Fruit fly (Drosophila melanogaster): ENCODE data around the gene cv.

cv gene

DNA sequence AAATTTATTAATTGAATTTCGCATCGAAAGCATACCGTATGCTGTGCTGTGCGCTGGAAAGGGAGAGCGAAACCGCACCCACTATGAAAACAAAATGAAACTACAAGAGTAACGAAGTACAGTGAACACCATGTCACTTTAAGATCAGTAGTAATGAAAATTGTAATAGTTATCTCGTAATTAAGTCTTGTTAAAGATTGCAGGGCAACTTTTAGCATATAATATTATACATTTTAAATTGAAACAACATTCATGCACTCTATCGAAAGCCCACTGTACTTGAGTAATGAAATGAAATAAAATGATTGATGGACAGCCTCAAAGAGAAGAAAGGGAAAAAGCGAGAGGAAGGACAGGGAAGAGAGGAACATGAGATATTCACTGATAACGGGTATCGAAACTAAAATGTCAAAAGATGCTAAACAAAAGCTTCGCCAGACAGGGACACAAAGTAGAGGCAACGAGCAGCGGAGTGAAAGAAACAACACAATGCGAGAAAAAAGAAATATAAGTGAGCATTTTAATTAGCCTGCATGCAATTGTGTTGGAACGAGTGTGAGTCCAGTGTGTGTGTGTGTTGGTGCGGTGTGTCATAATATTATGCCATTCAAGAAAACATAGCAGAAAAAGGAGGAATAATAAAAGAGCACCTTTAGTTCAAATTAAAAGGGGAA is 45.6 kb downstream of the cv start (continued):
- TF ChIP-seq yki (optimal IDR thresholded peaks at IDR 0.05) (no peak), shn (GFP tag; optimal IDR thresholded peaks at IDR 0.05) (no peak), Bdp1 (GFP tag; optimal IDR thresholded peaks at IDR 0.05) (peak; percentile 15), hbn (GFP tag; IDR thresholded peaks at IDR 0.05; ENCODE audit: partially characterized antibody) (no peak), Eip74EF (GFP tag; optimal IDR thresholded peaks at IDR 0.05) (peak in 1 of 2 experiments; percentile 77), HLH54F (GFP tag; optimal IDR thresholded peaks at IDR 0.05) (peak; percentile 40), caup (GFP tag; optimal IDR thresholded peaks at IDR 0.05; ENCODE audit: severe bottlenecking) (peak; percentile 45), Hmr (GFP tag; optimal IDR thresholded peaks at IDR 0.05) (peak; percentile 77), CG12155 (GFP tag; optimal IDR thresholded peaks at IDR 0.05) (peak; percentile 69), CG11085 (GFP tag; IDR thresholded peaks at IDR 0.05) (peak; percentile 54), Poxn (GFP tag; IDR thresholded peaks at IDR 0.05) (peak; percentile 51; the same call in 1 of the 2 replicates)

DNA sequence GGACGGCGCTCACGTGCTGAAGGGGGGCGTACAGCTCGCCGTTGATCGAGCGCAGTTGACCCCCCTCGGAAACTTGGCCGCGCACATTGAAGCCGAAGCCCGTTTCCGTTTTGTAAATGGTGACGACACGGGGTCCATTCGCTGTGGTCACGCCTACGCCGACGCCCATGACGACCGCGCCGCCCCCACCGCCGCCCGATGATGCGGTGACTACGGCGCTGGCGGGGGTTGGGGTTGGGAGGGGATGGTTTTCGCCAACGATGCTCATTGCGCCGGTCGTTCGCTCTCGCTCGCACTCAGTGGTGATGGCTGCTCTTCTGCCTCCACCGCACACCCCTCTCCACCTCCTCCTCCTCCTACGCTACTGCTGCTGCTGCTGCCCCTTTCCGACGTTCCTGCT is 47.4 kb downstream of the cv start:
- no peak for TF ChIP-seq CG18476 (GFP tag; optimal IDR thresholded peaks at IDR 0.05)
- TF ChIP-seq CG13894 (tag; optimal IDR thresholded peaks at IDR 0.05), result no peak
- TF ChIP-seq CG11504 (tag; optimal IDR thresholded peaks at IDR 0.05), result peak; percentile 6
- no peak for TF ChIP-seq CG10654 (GFP tag; optimal IDR thresholded peaks at IDR 0.05)
- peak; percentile 45 for TF ChIP-seq HHEX (GFP tag; optimal IDR thresholded peaks at IDR 0.05)
- TF ChIP-seq otp (GFP tag; IDR thresholded peaks at IDR 0.05), result 0 out of 3 replicates have a peak, but pooled peaks have one; percentile 16
- peak; percentile 12 for TF ChIP-seq Ets65A (GFP tag)
- TF ChIP-seq Antp (GFP tag; optimal IDR thresholded peaks at IDR 0.05), result peak; percentile 42
- TF ChIP-seq CG4424 (GFP tag; optimal IDR thresholded peaks at IDR 0.05), result peak; percentile 22
- TF ChIP-seq NFAT (GFP tag; IDR thresholded peaks at IDR 0.05), result 0 out of 2 replicates have a peak, but pooled peaks have one; percentile 19
- TF ChIP-seq CrebB (tag; optimal IDR thresholded peaks at IDR 0.05), result no peak
- peak; percentile 33; the same call in 1 of the 2 replicates for TF ChIP-seq ttk (GFP tag; IDR thresholded peaks at IDR 0.05)
- no peak for TF ChIP-seq D19A (tag; optimal IDR thresholded peaks at IDR 0.05)
- TF ChIP-seq CG11723 (GFP tag; optimal IDR thresholded peaks at IDR 0.05), result no peak
- 0 out of 2 replicates have a peak, but pooled peaks have one; percentile 42 for TF ChIP-seq CG11085 (GFP tag; IDR thresholded peaks at IDR 0.05)
- no peak for TF ChIP-seq Side (GFP tag; optimal IDR thresholded peaks at IDR 0.05)
- TF ChIP-seq row (GFP tag; IDR thresholded peaks at IDR 0.05), result peak; percentile 47; the same call in 1 of the 3 replicates
- TF ChIP-seq CG31441 (GFP tag; IDR thresholded peaks at IDR 0.05), result no peak
- peak; percentile 42; the same call in 1 of the 4 replicates for TF ChIP-seq Gug (GFP tag; IDR thresholded peaks at IDR 0.05)
- 0 out of 3 replicates have a peak, but pooled peaks have one; percentile 16 for TF ChIP-seq CG14050 (GFP tag; IDR thresholded peaks at IDR 0.05)
- no peak for TF ChIP-seq sima (GFP tag; optimal IDR thresholded peaks at IDR 0.05)
- TF ChIP-seq CG10979 (tag; optimal IDR thresholded peaks at IDR 0.05), result no peak
- peak; percentile 17; the same call in 1 of the 2 replicates for TF ChIP-seq E2f1 (GFP tag; IDR thresholded peaks at IDR 0.05)
- TF ChIP-seq Max (GFP tag; optimal IDR thresholded peaks at IDR 0.05), result no peak
- peak; percentile 61 for TF ChIP-seq CG14441 (GFP tag; IDR thresholded peaks at IDR 0.05)
- no peak for TF ChIP-seq chif (GFP tag; optimal IDR thresholded peaks at IDR 0.05)
- TF ChIP-seq CG4730 (GFP tag; IDR thresholded peaks at IDR 0.05), result no peak
- TF ChIP-seq bowl (GFP tag; IDR thresholded peaks at IDR 0.05), result no peak
- 0 out of 2 replicates have a peak, but pooled peaks have one; percentile 30 for TF ChIP-seq Atf6 (GFP tag; IDR thresholded peaks at IDR 0.05)
- TF ChIP-seq crol (GFP tag; IDR thresholded peaks at IDR 0.05), result peak; percentile 99
- peak; percentile 37; the same call in 1 of the 2 replicates for TF ChIP-seq Bgb (GFP tag; IDR thresholded peaks at IDR 0.05; ENCODE audit: partially characterized antibody)
- no peak for TF ChIP-seq lola (GFP tag; optimal IDR thresholded peaks at IDR 0.05)
- peak; percentile 36; the same call in 1 of the 3 replicates for TF ChIP-seq Aef1 (GFP tag; IDR thresholded peaks at IDR 0.05)
- no peak for TF ChIP-seq BtbVII (GFP tag; optimal IDR thresholded peaks at IDR 0.05)
- peak; percentile 8 for TF ChIP-seq CG12942 (GFP tag; optimal IDR thresholded peaks at IDR 0.05)
- TF ChIP-seq CG10543 (GFP tag; optimal IDR thresholded peaks at IDR 0.05), result peak; percentile 20
- TF ChIP-seq CG7839 (tag; optimal IDR thresholded peaks at IDR 0.05), result peak; percentile 29
- TF ChIP-seq Chrac-16 (GFP tag; optimal IDR thresholded peaks at IDR 0.05), result no peak
